Worm (Caenorhabditis elegans): ENCODE measurements around the gene clec-177.

ce11 chrIV:4995842-4996241, 9.5 kb downstream of the clec-177 start, which contains the start of gene ssq-2:
- TF ChIP-seq elt-1 (tag; optimal IDR thresholded peaks at IDR 0.05; ENCODE audit: borderline replicate concordance, insufficient read depth) (no peak), mab-5 (tag; optimal IDR thresholded peaks at IDR 0.05) (no peak), flh-1 (GFP tag; optimal IDR thresholded peaks at IDR 0.05) (no peak), sem-2 (GFP tag; optimal IDR thresholded peaks at IDR 0.05) (no peak), nhr-76 (tag; optimal IDR thresholded peaks at IDR 0.05) (no peak), sptf-1 (tag; optimal IDR thresholded peaks at IDR 0.05) (no peak), unc-62 (GFP tag; optimal IDR thresholded peaks at IDR 0.05) (no peak), ztf-11 (tag; optimal IDR thresholded peaks at IDR 0.05) (no peak), lsy-2 (tag; optimal IDR thresholded peaks at IDR 0.05) (no peak), elt-3 (tag; optimal IDR thresholded peaks at IDR 0.05) (no peak), snpc-4 (tag; optimal IDR thresholded peaks at IDR 0.05) (no peak), drap-1 (GFP tag; optimal IDR thresholded peaks at IDR 0.05) (no peak), nhr-12 (tag; optimal IDR thresholded peaks at IDR 0.05) (no peak), nhr-237 (tag; optimal IDR thresholded peaks at IDR 0.05) (no peak)

Measured in whole organism, mixed stage, embryonic.